Worm (Caenorhabditis elegans) whole organism, L3 larva: ENCODE measurements around the gene ugt-65.

Source experiments
- R02D3.7 ChIP-seq: fragments of 150-350 bp; optimal IDR thresholded peaks from 2 replicates; lab custom pipeline; 2014; ENCODE audit warnings: missing biosample characterization, missing genetic modification characterization
- ZK546.5 ChIP-seq: sonication (generic microtip); optimal IDR thresholded peaks from 2 replicates; lab custom pipeline; 2017; ENCODE audit warnings: missing biosample characterization, missing genetic modification characterization
- aly-2 ChIP-seq: fragments of 150-350 bp; optimal IDR thresholded peaks from 2 replicates; lab custom pipeline; 2014; ENCODE audit warnings: missing biosample characterization, missing genetic modification characterization
- ama-1 ChIP-seq: fragments of 150-350 bp; optimal IDR thresholded peaks from 2 replicates; lab custom pipeline; 2018
- ceh-82 ChIP-seq: fragments of 150-350 bp; optimal IDR thresholded peaks from 2 replicates; lab custom pipeline; 2014; ENCODE audit warnings: missing biosample characterization, missing genetic modification characterization
- ceh-9 ChIP-seq: sonication (generic microtip); optimal IDR thresholded peaks from 2 replicates; lab custom pipeline; 2018; ENCODE audit warnings: missing biosample characterization, missing genetic modification characterization
- egl-5 ChIP-seq: fragments of 150-350 bp; optimal IDR thresholded peaks from 2 replicates; lab custom pipeline; 2017; ENCODE audit warnings: missing biosample characterization, missing genetic modification reagents, missing genetic modification characterization, inconsistent platforms
- elt-1 ChIP-seq: fragments of 150-350 bp; optimal IDR thresholded peaks from 2 replicates; lab custom pipeline; 2014; ENCODE audit warnings: missing biosample characterization, missing genetic modification characterization
- elt-2 ChIP-seq: sonication (generic microtip); optimal IDR thresholded peaks from 2 replicates; lab custom pipeline; 2016; ENCODE audit warnings: missing genetic modification reagents, mild to moderate bottlenecking, missing genetic modification characterization, missing compliant biosample characterization
- fkh-10 ChIP-seq: sonication (generic microtip); optimal IDR thresholded peaks from 2 replicates; lab custom pipeline; 2017; ENCODE audit warnings: missing biosample characterization, missing genetic modification reagents, missing genetic modification characterization
- fos-1 ChIP-seq: fragments of 150-350 bp; optimal IDR thresholded peaks from 2 replicates; lab custom pipeline; 2014; ENCODE audit warnings: missing biosample characterization, missing genetic modification characterization
- lin-15B ChIP-seq: fragments of 150-350 bp; optimal IDR thresholded peaks from 2 replicates; lab custom pipeline; 2014; ENCODE audit warnings: missing biosample characterization, missing genetic modification characterization
- lin-39 ChIP-seq: fragments of 150-350 bp; optimal IDR thresholded peaks from 2 replicates; lab custom pipeline; 2018; ENCODE audit warnings: missing biosample characterization, missing genetic modification reagents, missing genetic modification characterization
- lsy-12 ChIP-seq: sonication (generic microtip); optimal IDR thresholded peaks from 2 replicates; lab custom pipeline; 2016; ENCODE audit warnings: mild to moderate bottlenecking, missing genetic modification characterization, missing compliant biosample characterization
- mml-1 ChIP-seq: fragments of 150-350 bp; sonication (generic microtip); optimal IDR thresholded peaks from 3 replicates; lab custom pipeline; 2014; ENCODE audit warnings: missing biosample characterization, missing genetic modification characterization
- nfya-1 ChIP-seq: sonication (generic microtip); optimal IDR thresholded peaks from 2 replicates; lab custom pipeline; 2017; ENCODE audit warnings: missing genetic modification characterization, mild to moderate bottlenecking, missing compliant biosample characterization, antibody characterized with exemption, moderate library complexity; ENCODE audit not compliant: insufficient read depth
- nhr-11 ChIP-seq: fragments of 150-350 bp; optimal IDR thresholded peaks from 2 replicates; lab custom pipeline; 2014; ENCODE audit warnings: missing biosample characterization, missing genetic modification characterization
- nhr-23 ChIP-seq: fragments of 150-350 bp; optimal IDR thresholded peaks from 2 replicates; lab custom pipeline; 2014; ENCODE audit warnings: missing biosample characterization, missing genetic modification reagents, missing genetic modification characterization
- nhr-237 ChIP-seq: fragments of 150-350 bp; optimal IDR thresholded peaks from 2 replicates; lab custom pipeline; 2014; ENCODE audit warnings: missing biosample characterization, missing genetic modification characterization
- nhr-25 ChIP-seq: sonication (generic microtip); optimal IDR thresholded peaks from 2 replicates; lab custom pipeline; 2017; ENCODE audit warnings: missing biosample characterization, missing genetic modification characterization
- nhr-43 ChIP-seq: sonication (generic microtip); optimal IDR thresholded peaks from 2 replicates; lab custom pipeline; 2016; ENCODE audit warnings: mild to moderate bottlenecking, missing genetic modification characterization, missing compliant biosample characterization; ENCODE audit not compliant: poor library complexity, severe bottlenecking
- nhr-76 ChIP-seq: fragments of 150-350 bp; sonication (generic microtip); optimal IDR thresholded peaks from 5 replicates; lab custom pipeline; 2014; ENCODE audit warnings: missing biosample characterization, missing genetic modification characterization
- pha-4 ChIP-seq: fragments of 150-350 bp; optimal IDR thresholded peaks from 2 replicates; lab custom pipeline; 2014; ENCODE audit warnings: missing biosample characterization, missing genetic modification reagents, missing genetic modification characterization
- pqm-1 ChIP-seq: fragments of 150-350 bp; optimal IDR thresholded peaks from 2 replicates; lab custom pipeline; 2017; ENCODE audit warnings: missing biosample characterization, missing genetic modification characterization, inconsistent platforms
- tbx-2 ChIP-seq: sonication (generic microtip); optimal IDR thresholded peaks from 2 replicates; lab custom pipeline; 2016; ENCODE audit warnings: mild to moderate bottlenecking, missing genetic modification characterization, missing compliant biosample characterization
- unc-39 ChIP-seq: sonication (generic microtip); optimal IDR thresholded peaks from 4 replicates; lab custom pipeline; 2017; ENCODE audit warnings: missing biosample characterization, missing genetic modification characterization
- unc-62 ChIP-seq: fragments of 150-350 bp; sonication (generic microtip); optimal IDR thresholded peaks from 4 replicates; lab custom pipeline; 2014; ENCODE audit warnings: missing biosample characterization, missing genetic modification reagents, missing genetic modification characterization
- zag-1 ChIP-seq: fragments of 150-350 bp; optimal IDR thresholded peaks from 2 replicates; lab custom pipeline; 2014; ENCODE audit warnings: missing biosample characterization, missing genetic modification characterization
- ztf-4 ChIP-seq: fragments of 150-350 bp; optimal IDR thresholded peaks from 2 replicates; lab custom pipeline; 2014; ENCODE audit warnings: missing biosample characterization, missing genetic modification characterization

The ugt-65 gene

ce11 chrIV:12417536-12418195 is 2.8 kb upstream of the ugt-65 start, which contains the start of gene F08G5.3:
Gene F08G5.3 (minus strand): TSS chrIV:12417586.
- peak; percentile 42 for TF ChIP-seq ceh-9 (tag; lab: Kevin White, UChicago)
- no peak for TF ChIP-seq nhr-237 (tag; lab: Kevin White, UChicago)
- TF ChIP-seq elt-2 (tag; lab: Kevin White, UChicago) = peak; percentile 49
- TF ChIP-seq nfya-1 (tag; lab: Kevin White, UChicago) = peak; percentile 37
- peak; percentile 32 for TF ChIP-seq tbx-2 (tag; lab: Kevin White, UChicago)
- TF ChIP-seq nhr-11 (tag; lab: Kevin White, UChicago) = peak; percentile 40
- no peak for TF ChIP-seq lin-15B
- no peak for TF ChIP-seq ZK546.5 (tag; lab: Kevin White, UChicago)
- TF ChIP-seq pha-4 (tag; lab: Kevin White, UChicago) = peak; percentile 34
- no peak for TF ChIP-seq ama-1 (lab: Kevin White, UChicago)
- TF ChIP-seq pqm-1 (tag; lab: Kevin White, UChicago) = peak; percentile 9
- peak; percentile 73 for TF ChIP-seq nhr-43 (tag; lab: Kevin White, UChicago)
- no peak for TF ChIP-seq lin-39 (tag; lab: Kevin White, UChicago)
- no peak for TF ChIP-seq mml-1 (tag; lab: Kevin White, UChicago)
- TF ChIP-seq lsy-12 (tag; lab: Kevin White, UChicago) = peak; percentile 20
- no peak for TF ChIP-seq elt-1 (tag; lab: Kevin White, UChicago)
- TF ChIP-seq zag-1 = no peak

ce11 chrIV:12419291-12419690 is 1.2 kb upstream of the ugt-65 start:
- TF ChIP-seq ztf-4 (tag; lab: Kevin White, UChicago) = no peak
- no peak for TF ChIP-seq nhr-23 (tag; lab: Kevin White, UChicago)
- TF ChIP-seq unc-62 (GFP tag; lab: Kevin White, UChicago) = no peak
- peak; percentile 12 for TF ChIP-seq nfya-1 (tag; lab: Kevin White, UChicago)
- peak; percentile 5 for TF ChIP-seq fkh-10 (GFP tag; lab: Kevin White, UChicago)
- no peak for TF ChIP-seq R02D3.7 (tag; lab: Kevin White, UChicago)
- TF ChIP-seq, all 47 proteins: peak for 2

ce11 chrIV:12425595-12425994 is 5.1 kb downstream of the ugt-65 start:
- no peak for TF ChIP-seq aly-2 (tag; lab: Kevin White, UChicago)
- peak; percentile 67 for TF ChIP-seq unc-62 (GFP tag; lab: Kevin White, UChicago)
- TF ChIP-seq lin-39 (tag; lab: Kevin White, UChicago) = peak; percentile 87
- TF ChIP-seq nfya-1 (tag; lab: Kevin White, UChicago) = peak; percentile 55

ce11 chrIV:12427687-12428284 is 7.3 kb downstream of the ugt-65 start:
- TF ChIP-seq unc-39 (tag; lab: Kevin White, UChicago) = no peak
- no peak for TF ChIP-seq ceh-9 (tag; lab: Kevin White, UChicago)
- TF ChIP-seq aly-2 (tag; lab: Kevin White, UChicago) = no peak
- TF ChIP-seq fos-1 (tag; lab: Kevin White, UChicago) = no peak
- TF ChIP-seq lin-15B = no peak
- TF ChIP-seq egl-5 (tag; lab: Kevin White, UChicago) = no peak
- TF ChIP-seq zag-1 = no peak
- TF ChIP-seq mml-1 (tag; lab: Kevin White, UChicago) = no peak
- no peak for TF ChIP-seq nhr-23 (tag; lab: Kevin White, UChicago)
- no peak for TF ChIP-seq nhr-43 (tag; lab: Kevin White, UChicago)
- TF ChIP-seq ceh-82 (tag; lab: Kevin White, UChicago) = no peak
- TF ChIP-seq pha-4 (tag; lab: Kevin White, UChicago) = no peak
- TF ChIP-seq, all 47 proteins: peak for 0

- no peak for TF ChIP-seq nhr-76 (tag; lab: Kevin White, UChicago)
- TF ChIP-seq elt-2 (tag; lab: Kevin White, UChicago) = no peak
Measured at ce11 chrIV:12428467-12428866, 8.0 kb downstream of the ugt-65 start, which contains the start of gene col-130. Gene col-130 (minus strand): TSS chrIV:12428516.

- TF ChIP-seq nhr-237 (tag; lab: Kevin White, UChicago) = no peak
- TF ChIP-seq mml-1 (tag; lab: Kevin White, UChicago) = no peak
- TF ChIP-seq zag-1 = no peak
- TF ChIP-seq elt-1 (tag; lab: Kevin White, UChicago) = peak; percentile 81
- TF ChIP-seq nhr-25 (tag; lab: Kevin White, UChicago) = peak; percentile 89
Measured at ce11 chrIV:12429504-12429903, 9.0 kb downstream of the ugt-65 start.
